Fruit fly (Drosophila melanogaster) whole organism, embryonic: Measurements from ENCODE around the gene CG34325.

Experiments
- B-H1 ChIP-seq: fragments of 200-800 bp; sonication (Bioruptor generic); IDR thresholded peaks from 3 replicates; pipeline ENCODE4 v1.3.6; 2022; ENCODE audit warnings: missing biosample characterization, missing genetic modification characterization
- CG11456 ChIP-seq: fragments of 200-800 bp; sonication (Bioruptor generic); IDR thresholded peaks from 3 replicates; pipeline ENCODE4 v1.3.6; 2022; ENCODE audit warnings: missing biosample characterization, missing genetic modification characterization
- CG12219 ChIP-seq: fragments of 200-800 bp; sonication (Bioruptor generic); optimal IDR thresholded peaks from 3 replicates; lab custom pipeline; 2018; ENCODE audit warnings: missing biosample characterization, mild to moderate bottlenecking, missing genetic modification characterization
- CG12299 ChIP-seq: fragments of 200-800 bp; sonication (Bioruptor generic); optimal IDR thresholded peaks from 2 replicates; lab custom pipeline; 2018; ENCODE audit warnings: missing biosample characterization, mild to moderate bottlenecking, missing genetic modification characterization
- CG1233 ChIP-seq: fragments of 200-800 bp; sonication (Bioruptor generic); optimal IDR thresholded peaks from 4 replicates; lab custom pipeline; 2018; ENCODE audit warnings: missing biosample characterization, mild to moderate bottlenecking, missing genetic modification characterization
- CG14710 ChIP-seq: fragments of 200-800 bp; sonication (Bioruptor generic); optimal IDR thresholded peaks from 3 replicates; lab custom pipeline; 2019; ENCODE audit warnings: missing biosample characterization, mild to moderate bottlenecking, missing genetic modification characterization, moderate library complexity
- CG1602 ChIP-seq: fragments of 200-800 bp; sonication (Bioruptor generic); optimal IDR thresholded peaks from 3 replicates; lab custom pipeline; 2016; ENCODE audit warnings: missing biosample characterization, missing genetic modification characterization
- CG17385 ChIP-seq: fragments of 200-800 bp; sonication (Bioruptor generic); optimal IDR thresholded peaks from 3 replicates; lab custom pipeline; 2018; ENCODE audit warnings: missing biosample characterization, mild to moderate bottlenecking, missing genetic modification characterization
- CG17612 ChIP-seq: fragments of 200-800 bp; sonication (Bioruptor generic); IDR thresholded peaks from 2 replicates; pipeline ENCODE4 v1.3.6; 2022; ENCODE audit warnings: missing biosample characterization, missing genetic modification characterization
- CG17912 ChIP-seq: fragments of 200-800 bp; sonication (Bioruptor generic); optimal IDR thresholded peaks from 2 replicates; lab custom pipeline; 2018; ENCODE audit warnings: missing biosample characterization, mild to moderate bottlenecking, missing genetic modification characterization
- CG18764 ChIP-seq: fragments of 200-800 bp; sonication (Bioruptor generic); optimal IDR thresholded peaks from 3 replicates; lab custom pipeline; 2016; ENCODE audit warnings: missing biosample characterization, missing genetic modification characterization
- CG2116 ChIP-seq: fragments of 200-800 bp; sonication (Bioruptor generic); optimal IDR thresholded peaks from 3 replicates; lab custom pipeline; 2018; ENCODE audit warnings: missing biosample characterization, mild to moderate bottlenecking, missing genetic modification characterization
- CG2712 ChIP-seq: fragments of 200-800 bp; optimal IDR thresholded peaks from 3 replicates; lab custom pipeline; 2019; ENCODE audit warnings: missing biosample characterization, mild to moderate bottlenecking, missing genetic modification characterization, moderate library complexity
- CG32767 ChIP-seq: fragments of 200-800 bp; sonication (Bioruptor generic); IDR thresholded peaks from 2 replicates; pipeline ENCODE4 v1.3.6; 2022; ENCODE audit warnings: missing biosample characterization, missing genetic modification characterization
- CG3407 ChIP-seq: fragments of 200-800 bp; sonication (Bioruptor generic); optimal IDR thresholded peaks from 2 replicates; lab custom pipeline; 2018; ENCODE audit warnings: missing biosample characterization, mild to moderate bottlenecking, missing genetic modification characterization
- CG4404 ChIP-seq: fragments of 200-800 bp; sonication (Bioruptor generic); IDR thresholded peaks from 2 replicates; pipeline ENCODE4 v1.3.6; 2022; ENCODE audit warnings: missing biosample characterization, missing genetic modification characterization
- CG4424 ChIP-seq: fragments of 200-800 bp; sonication (Bioruptor generic); optimal IDR thresholded peaks from 3 replicates; lab custom pipeline; 2016; ENCODE audit warnings: missing biosample characterization, missing genetic modification characterization
- CG4854 ChIP-seq: fragments of 200-800 bp; sonication (Bioruptor generic); optimal IDR thresholded peaks from 2 replicates; lab custom pipeline; 2016; ENCODE audit warnings: missing biosample characterization, missing genetic modification characterization, inconsistent platforms
- CG7271 ChIP-seq: fragments of 200-800 bp; sonication (Bioruptor generic); optimal IDR thresholded peaks from 2 replicates; lab custom pipeline; 2018; ENCODE audit warnings: missing biosample characterization, mild to moderate bottlenecking, missing genetic modification characterization, moderate library complexity
- CG7928 ChIP-seq: fragments of 200-800 bp; sonication (Bioruptor generic); optimal IDR thresholded peaks from 2 replicates; lab custom pipeline; 2017; ENCODE audit warnings: missing biosample characterization, mild to moderate bottlenecking, missing genetic modification characterization
- D19B ChIP-seq: fragments of 200-800 bp; sonication (Bioruptor generic); optimal IDR thresholded peaks from 2 replicates; lab custom pipeline; 2017; ENCODE audit warnings: missing biosample characterization, mild to moderate bottlenecking, missing genetic modification characterization
- Eip74EF ChIP-seq, 2 experiments: fragments of 200-800 bp in 1 of 2; fragments of >200 bp in 1 of 2; sonication (Bioruptor generic) in 1 of 2; optimal IDR thresholded peaks; 2 replicates each; lab custom pipeline; 2017 to 2019; ENCODE audit warnings: missing biosample characterization in 2 of 2, missing genetic modification characterization in 2 of 2, mild to moderate bottlenecking in 1 of 2, moderate library complexity in 1 of 2
- Fer2 ChIP-seq: fragments of 200-800 bp; sonication (Bioruptor generic); optimal IDR thresholded peaks from 2 replicates; lab custom pipeline; 2018; ENCODE audit warnings: missing biosample characterization, mild to moderate bottlenecking, missing genetic modification characterization, moderate library complexity
- Hr51 ChIP-seq, 2 experiments: fragments of 200-800 bp; sonication (Bioruptor generic); optimal IDR thresholded peaks; 2 replicates in 1 of 2; 3 replicates in 1 of 2; lab custom pipeline; 2016 to 2018; ENCODE audit warnings: missing biosample characterization in 2 of 2, missing genetic modification characterization in 2 of 2, mild to moderate bottlenecking in 1 of 2, moderate library complexity in 1 of 2
- Lhr ChIP-seq: fragments of 200-800 bp; sonication (Bioruptor generic); optimal IDR thresholded peaks from 3 replicates; lab custom pipeline; 2017; ENCODE audit warnings: mild to moderate bottlenecking, missing biosample characterization, missing genetic modification reagents, missing genetic modification characterization
- Lpt ChIP-seq: fragments of >200 bp; optimal IDR thresholded peaks from 2 replicates; lab custom pipeline; 2018; ENCODE audit warnings: missing biosample characterization, missing genetic modification characterization
- Nf-YA ChIP-seq: fragments of 200-800 bp; sonication (Bioruptor generic); IDR thresholded peaks from 2 replicates; pipeline ENCODE4 v1.3.6; 2022; ENCODE audit warnings: missing biosample characterization, missing genetic modification characterization
- Nf-YB ChIP-seq: fragments of 200-800 bp; sonication (Bioruptor generic); optimal IDR thresholded peaks from 3 replicates; lab custom pipeline; 2019; ENCODE audit warnings: missing biosample characterization, mild to moderate bottlenecking, missing genetic modification characterization, moderate library complexity
- Sox100B ChIP-seq: fragments of 200-800 bp; sonication (Bioruptor generic); optimal IDR thresholded peaks from 3 replicates; lab custom pipeline; 2018; ENCODE audit warnings: missing biosample characterization, mild to moderate bottlenecking, missing genetic modification characterization
- bbx ChIP-seq: fragments of 200-800 bp; sonication (Bioruptor generic); IDR thresholded peaks from 2 replicates; pipeline ENCODE4 v1.3.6; 2022; ENCODE audit warnings: missing biosample characterization, missing genetic modification characterization; ENCODE audit not compliant: partially characterized antibody
- cg ChIP-seq: fragments of 200-800 bp; sonication (Bioruptor generic); optimal IDR thresholded peaks from 3 replicates; lab custom pipeline; 2019; ENCODE audit warnings: missing biosample characterization, mild to moderate bottlenecking, missing genetic modification characterization, moderate library complexity
- crp ChIP-seq, 2 experiments: fragments of 200-800 bp; sonication (Bioruptor generic); optimal IDR thresholded peaks; 2 replicates in 1 of 2; 3 replicates in 1 of 2; lab custom pipeline; 2017; ENCODE audit warnings: missing biosample characterization in 2 of 2, missing genetic modification characterization in 2 of 2, mild to moderate bottlenecking in 1 of 2, moderate library complexity in 1 of 2
- cwo ChIP-seq: fragments of 200-800 bp; sonication (Bioruptor generic); optimal IDR thresholded peaks from 3 replicates; lab custom pipeline; 2017; ENCODE audit warnings: missing biosample characterization, missing genetic modification characterization, mild to moderate bottlenecking, moderate library complexity, missing genetic modification reagents
- fd64A ChIP-seq: fragments of 200-800 bp; sonication (Bioruptor generic); optimal IDR thresholded peaks from 3 replicates; lab custom pipeline; 2018; ENCODE audit warnings: missing biosample characterization, mild to moderate bottlenecking, missing genetic modification characterization
- grau ChIP-seq: fragments of 200-800 bp; optimal IDR thresholded peaks from 3 replicates; lab custom pipeline; 2019; ENCODE audit warnings: missing biosample characterization, mild to moderate bottlenecking, missing genetic modification characterization, moderate library complexity
- gsb ChIP-seq: fragments of 200-800 bp; sonication (Bioruptor generic); IDR thresholded peaks from 2 replicates; pipeline ENCODE4 v1.3.6; 2022; ENCODE audit warnings: missing biosample characterization, missing genetic modification characterization
- hth ChIP-seq: fragments of >200 bp; optimal IDR thresholded peaks from 2 replicates; lab custom pipeline; 2017; ENCODE audit warnings: inconsistent platforms
- knrl ChIP-seq: fragments of 200-800 bp; sonication (Bioruptor generic); IDR thresholded peaks from 3 replicates; pipeline ENCODE4 v1.3.6; 2022; ENCODE audit warnings: missing biosample characterization, missing genetic modification characterization; ENCODE audit not compliant: partially characterized antibody
- pan ChIP-seq, 4 experiments: fragments of >200 bp in 3 of 4; fragments of 200-800 bp in 1 of 4; sonication (Bioruptor generic) in 1 of 4; optimal IDR thresholded peaks in 3 of 4; IDR thresholded peaks in 1 of 4; 2 replicates each; pipeline versions ENCODE4 v1.3.6 to Lab custom; 2017 to 2022; ENCODE audit warnings: missing biosample characterization in 2 of 4, missing genetic modification characterization in 2 of 4, mixed read lengths in 1 of 4
- scrt ChIP-seq: fragments of 200-800 bp; sonication (Bioruptor generic); optimal IDR thresholded peaks from 2 replicates; lab custom pipeline; 2018; ENCODE audit warnings: missing biosample characterization, mild to moderate bottlenecking, missing genetic modification characterization, moderate library complexity
- ssp ChIP-seq: fragments of 200-800 bp; sonication (Bioruptor generic); IDR thresholded peaks from 2 replicates; pipeline ENCODE4 v1.3.6; 2022; ENCODE audit warnings: missing biosample characterization, missing genetic modification characterization
- tio ChIP-seq: fragments of 200-800 bp; sonication (Bioruptor generic); optimal IDR thresholded peaks from 2 replicates; lab custom pipeline; 2017; ENCODE audit warnings: missing biosample characterization, missing genetic modification characterization, inconsistent platforms
- ttk ChIP-seq: fragments of 200-800 bp; sonication (Bioruptor generic); IDR thresholded peaks from 2 replicates; pipeline ENCODE4 v2.1.2; 2022; ENCODE audit warnings: missing biosample characterization, missing genetic modification characterization
- unc-4 ChIP-seq: fragments of 200-800 bp; sonication (Bioruptor generic); IDR thresholded peaks from 2 replicates; pipeline ENCODE4 v1.3.6; 2022; ENCODE audit warnings: missing biosample characterization, missing genetic modification characterization; ENCODE audit not compliant: partially characterized antibody
- zen2 ChIP-seq: fragments of 200-800 bp; sonication (Bioruptor generic); IDR thresholded peaks from 3 replicates; pipeline ENCODE4 v1.3.6; 2022; ENCODE audit warnings: missing biosample characterization, missing genetic modification characterization; ENCODE audit not compliant: partially characterized antibody
- zf30C ChIP-seq: fragments of 200-800 bp; sonication (Bioruptor generic); optimal IDR thresholded peaks from 3 replicates; lab custom pipeline; 2018; ENCODE audit warnings: missing biosample characterization, mild to moderate bottlenecking, missing genetic modification characterization

Gene CG34325

DNA sequence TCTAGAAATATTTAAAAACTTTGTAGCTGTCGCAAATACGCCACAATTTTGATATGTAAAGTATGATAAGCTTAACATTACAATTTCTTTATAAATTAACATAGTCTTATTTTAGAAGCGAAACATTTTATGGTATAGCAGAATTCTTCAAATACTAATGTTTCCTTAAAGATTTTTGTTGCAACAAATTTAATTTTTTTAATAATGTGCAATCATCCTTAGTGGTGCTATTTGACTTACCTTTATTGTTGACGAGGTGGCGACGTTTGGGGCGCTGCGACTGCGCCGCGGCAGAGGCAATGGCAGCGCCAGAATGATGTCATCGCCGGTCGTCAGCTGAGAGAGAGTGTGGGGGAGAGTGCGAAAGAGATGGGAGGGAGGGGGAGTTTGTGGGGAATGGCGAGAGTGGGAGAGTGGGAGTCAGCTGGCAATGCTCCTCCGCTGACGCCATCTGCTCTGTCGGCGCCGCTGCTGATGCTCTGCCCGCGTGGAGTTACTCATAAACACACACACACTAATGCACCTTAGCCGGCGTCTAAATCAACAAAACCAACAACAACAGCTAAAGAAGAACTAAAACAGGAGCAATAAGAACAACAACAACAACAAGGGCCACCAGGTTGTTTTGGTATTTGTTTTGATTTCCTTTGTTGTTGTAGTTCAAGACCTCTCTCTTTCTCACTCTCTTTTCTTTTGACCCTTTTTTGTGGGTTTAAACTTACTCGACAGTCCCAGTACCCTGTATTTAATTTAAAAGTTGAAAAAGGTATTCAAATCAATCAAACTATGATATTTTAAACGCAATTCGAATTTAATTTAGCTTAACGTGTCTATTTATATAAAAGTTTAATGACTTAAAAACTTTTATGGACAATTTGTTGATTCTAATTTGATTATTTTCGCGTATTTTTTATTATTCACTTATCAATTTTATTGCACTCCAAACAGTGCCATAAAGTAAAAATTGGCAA, 2.3 kb upstream of the CG34325 start (continued):
- peak; percentile 73 for TF ChIP-seq tio (GFP tag; lab: Kevin White, UChicago)
- TF ChIP-seq Lhr (GFP tag; lab: Kevin White, UChicago) = no peak
- TF ChIP-seq gsb (GFP tag; lab: Robert Waterston, UW) = 0 out of 2 replicates have a peak, but pooled peaks have one; percentile 27
- TF ChIP-seq crp (GFP tag; optimal IDR thresholded peaks at IDR 0.05; lab: Kevin White, UChicago) = peak in 1 of 2 experiments; percentile 63
- TF ChIP-seq CG1602 (GFP tag; lab: Kevin White, UChicago) = peak; percentile 42
- no peak for TF ChIP-seq pan (optimal IDR thresholded peaks at IDR 0.05; lab: Kevin White, UChicago)
- peak in 1 of 2 experiments; percentile 53 for TF ChIP-seq pan (GFP tag; optimal IDR thresholded peaks at IDR 0.05 in 1 of 2, IDR thresholded peaks at IDR 0.05 in 1 of 2)
- TF ChIP-seq D19B = peak; percentile 72
- peak; percentile 54 for TF ChIP-seq B-H1 (GFP tag; lab: Robert Waterston, UW)
- no peak for TF ChIP-seq CG4854 (GFP tag; lab: Kevin White, UChicago)
- TF ChIP-seq ttk (GFP tag; lab: Robert Waterston, UW) = peak; percentile 60
- no peak for TF ChIP-seq Lpt (GFP tag; lab: Kevin White, UChicago)
- no peak for TF ChIP-seq fd64A (GFP tag; lab: Kevin White, UChicago)
- no peak for TF ChIP-seq zen2 (GFP tag; lab: Robert Waterston, UW)
- no peak for TF ChIP-seq CG7271 (tag; lab: Kevin White, UChicago)
- no peak for TF ChIP-seq knrl (GFP tag; lab: Robert Waterston, UW)
- peak; percentile 28; the same call in 1 of the 2 replicates for TF ChIP-seq CG4404 (GFP tag; lab: Robert Waterston, UW)
- no peak for TF ChIP-seq bbx (GFP tag; lab: Robert Waterston, UW)
- TF ChIP-seq hth (lab: Kevin White, UChicago) = no peak
- peak; percentile 76 for TF ChIP-seq CG2712
- TF ChIP-seq scrt (GFP tag; lab: Kevin White, UChicago) = peak; percentile 24
- TF ChIP-seq CG2116 (GFP tag; lab: Kevin White, UChicago) = peak; percentile 26
- TF ChIP-seq CG11456 = peak; percentile 53; the same call in 2 of the 3 replicates
- peak; percentile 24 for TF ChIP-seq cwo (GFP tag; lab: Kevin White, UChicago)
- peak; percentile 54 for TF ChIP-seq CG1233 (GFP tag; lab: Kevin White, UChicago)
- no peak for TF ChIP-seq CG7928 (GFP tag; lab: Kevin White, UChicago)
- peak in 1 of 2 experiments; percentile 49 for TF ChIP-seq Eip74EF (GFP tag; optimal IDR thresholded peaks at IDR 0.05; lab: Kevin White, UChicago)
- peak; percentile 69 for TF ChIP-seq CG12219
- TF ChIP-seq CG4424 (GFP tag; lab: Kevin White, UChicago) = peak; percentile 8
- peak; percentile 78 for TF ChIP-seq CG32767 (GFP tag; lab: Robert Waterston, UW)
- peak; percentile 9; the same call in 1 of the 2 replicates for TF ChIP-seq CG17612 (GFP tag; lab: Robert Waterston, UW)
- peak; percentile 89 for TF ChIP-seq grau (tag; lab: Kevin White, UChicago)
- TF ChIP-seq Sox100B (GFP tag; lab: Kevin White, UChicago) = peak; percentile 65
- TF ChIP-seq CG12299 = peak; percentile 73
- peak; percentile 23; the same call in 1 of the 2 replicates for TF ChIP-seq ssp (GFP tag; lab: Robert Waterston, UW)
- no peak for TF ChIP-seq Fer2
- TF ChIP-seq Hr51 (GFP tag; optimal IDR thresholded peaks at IDR 0.05; lab: Kevin White, UChicago) = peak in 1 of 2 experiments; percentile 89
- peak; percentile 66 for TF ChIP-seq Nf-YB (GFP tag; lab: Kevin White, UChicago)
- peak; percentile 79 for TF ChIP-seq CG17385 (GFP tag; lab: Kevin White, UChicago)
- peak; percentile 56 for TF ChIP-seq cg (GFP tag; lab: Kevin White, UChicago)
- peak; percentile 10 for TF ChIP-seq CG18764 (GFP tag; lab: Kevin White, UChicago)
- no peak for TF ChIP-seq Nf-YA (GFP tag; lab: Robert Waterston, UW)
- TF ChIP-seq CG3407 (GFP tag; lab: Kevin White, UChicago) = peak; percentile 63
- no peak for TF ChIP-seq unc-4 (GFP tag; lab: Robert Waterston, UW)
- peak; percentile 31 for TF ChIP-seq CG14710 (tag; lab: Kevin White, UChicago)
- no peak for TF ChIP-seq CG17912 (GFP tag; lab: Kevin White, UChicago)
- no peak for TF ChIP-seq zf30C (GFP tag; lab: Kevin White, UChicago)
